Worm (Caenorhabditis elegans) whole organism, L4 larva: ENCODE results near the gene F23H11.5.
"Not testable (repeated sequence)": the region's sequence is repeated elsewhere in the genome, so short reads cannot be mapped to it uniquely, and the experiment has no call there.

Experiments used
- ceh-62 ChIP-seq: sonication (generic microtip); optimal IDR thresholded peaks from 2 replicates; lab custom pipeline; 2017; ENCODE audit warnings: missing biosample characterization, missing genetic modification characterization
- hlh-30 ChIP-seq: sonication (generic microtip); optimal IDR thresholded peaks from 2 replicates; lab custom pipeline; 2017; ENCODE audit warnings: antibody characterized with exemption, mild to moderate bottlenecking, missing genetic modification characterization, missing compliant biosample characterization; ENCODE audit not compliant: insufficient read depth
- lin-13 ChIP-seq: fragments of 150-350 bp; optimal IDR thresholded peaks from 2 replicates; lab custom pipeline; 2014; ENCODE audit warnings: missing biosample characterization, missing genetic modification reagents, missing genetic modification characterization
- unc-62 ChIP-seq, 3 experiments: fragments of 150-350 bp in 1 of 3; sonication (generic microtip); optimal IDR thresholded peaks in 2 of 3; peaks in 1 of 3; 1 replicate in 1 of 3; 2 replicates in 2 of 3; lab custom pipeline; 2014 to 2017; ENCODE audit warnings: missing biosample characterization in 3 of 3, missing genetic modification characterization in 3 of 3, missing genetic modification reagents in 3 of 3, missing genotype in 1 of 3
- zfp-2 ChIP-seq: sonication (generic microtip); optimal IDR thresholded peaks from 2 replicates; lab custom pipeline; 2016; ENCODE audit warnings: mild to moderate bottlenecking, missing genetic modification characterization, missing compliant biosample characterization

- not testable (repeated sequence) for TF ChIP-seq hlh-30 (tag; lab: Kevin White, UChicago); ceh-62 (tag; lab: Kevin White, UChicago); lin-13; unc-62 (GFP tag; optimal IDR thresholded peaks at IDR 0.05 in 1 of 2; lab: Kevin White, UChicago); unc-62 (tag; optimal IDR thresholded peaks at IDR 0.05; lab: Kevin White, UChicago); zfp-2 (tag; lab: Kevin White, UChicago)
These were observed 34.0 kb upstream of the F23H11.5 start for ce11 chrIII:944346-944745.
